Worm (Caenorhabditis elegans): ENCODE results near the gene bre-1.

The bre-1 gene

ce11 chrIV:9032550-9032949 lies 45.5 kb downstream of the bre-1 start, which contains the start of gene C53D6.6:
Gene C53D6.6 (minus strand): TSS chrIV:9032667.
- TF ChIP-seq pha-4 (tag; optimal IDR thresholded peaks at IDR 0.05) (peak; percentile 90), nfya-1 (tag; optimal IDR thresholded peaks at IDR 0.05; ENCODE audit: insufficient read depth) (peak; percentile 50), nhr-67 (tag; optimal IDR thresholded peaks at IDR 0.05) (no peak), nhr-23 (tag; optimal IDR thresholded peaks at IDR 0.05) (no peak)

- TF ChIP-seq nhr-12 (tag; optimal IDR thresholded peaks at IDR 0.05) = no peak
- TF ChIP-seq lin-15B (tag; optimal IDR thresholded peaks at IDR 0.05) = no peak
- no peak for TF ChIP-seq aly-2 (tag; optimal IDR thresholded peaks at IDR 0.05)
- TF ChIP-seq nfya-1 (tag; optimal IDR thresholded peaks at IDR 0.05; ENCODE audit: insufficient read depth) = no peak
- TF ChIP-seq nhr-23 (tag; optimal IDR thresholded peaks at IDR 0.05) = no peak
- TF ChIP-seq ceh-82 (tag; optimal IDR thresholded peaks at IDR 0.05) = no peak
- TF ChIP-seq snpc-4 (tag; optimal IDR thresholded peaks at IDR 0.05) = no peak
- no peak for TF ChIP-seq unc-39 (tag; optimal IDR thresholded peaks at IDR 0.05)
- no peak for TF ChIP-seq fkh-10 (GFP tag; optimal IDR thresholded peaks at IDR 0.05)
- TF ChIP-seq nhr-43 (tag; optimal IDR thresholded peaks at IDR 0.05; ENCODE audit: poor library complexity, severe bottlenecking) = no peak
- no peak for TF ChIP-seq elt-3 (tag; optimal IDR thresholded peaks at IDR 0.05)
- no peak for TF ChIP-seq nhr-237 (tag; optimal IDR thresholded peaks at IDR 0.05)
- TF ChIP-seq skn-1 (tag; optimal IDR thresholded peaks at IDR 0.05) = no peak
- no peak for TF ChIP-seq nhr-76 (tag; optimal IDR thresholded peaks at IDR 0.05)
Measured at ce11 chrIV:9034340-9034739, 47.3 kb downstream of the bre-1 start, which contains the start of gene C53D6.10. Gene C53D6.10 (minus strand): TSS chrIV:9034440.

- TF ChIP-seq nhr-76 (tag; optimal IDR thresholded peaks at IDR 0.05) (no peak), R02D3.7 (tag; optimal IDR thresholded peaks at IDR 0.05) (no peak), elt-1 (tag; optimal IDR thresholded peaks at IDR 0.05) (no peak), pha-4 (tag; optimal IDR thresholded peaks at IDR 0.05) (no peak), nhr-237 (tag; optimal IDR thresholded peaks at IDR 0.05) (no peak), ztf-4 (tag; optimal IDR thresholded peaks at IDR 0.05) (no peak)
Measured at ce11 chrIV:9037063-9037462, 50.0 kb downstream of the bre-1 start, which contains the start of gene C53D6.7. Gene C53D6.7 (minus strand): TSS chrIV:9037163.
